Worm (Caenorhabditis elegans): Measurements from ENCODE around the gene Y44F5A.1.

The Y44F5A.1 gene

ce11 chrIII:4237660-4238059 lies 9.8 kb downstream of the Y44F5A.1 start (continued):
- TF ChIP-seq fax-1 (tag; optimal IDR thresholded peaks at IDR 0.05) (peak; percentile 1), nfya-1 (tag; optimal IDR thresholded peaks at IDR 0.05) (peak; percentile 83), mec-3 (tag; optimal IDR thresholded peaks at IDR 0.05; ENCODE audit: borderline replicate concordance) (no peak), ref-2 (tag; optimal IDR thresholded peaks at IDR 0.05) (peak; percentile 75), dve-1 (tag; optimal IDR thresholded peaks at IDR 0.05) (peak; percentile 74), tbx-7 (tag; optimal IDR thresholded peaks at IDR 0.05) (peak; percentile 5), unc-42 (tag; optimal IDR thresholded peaks at IDR 0.05) (peak; percentile 59), lin-11 (tag; optimal IDR thresholded peaks at IDR 0.05) (no peak), hlh-8 (tag; optimal IDR thresholded peaks at IDR 0.05) (peak; percentile 50), hlh-6 (tag; optimal IDR thresholded peaks at IDR 0.05) (no peak), ceh-9 (tag; optimal IDR thresholded peaks at IDR 0.05) (no peak), lim-6 (tag; optimal IDR thresholded peaks at IDR 0.05) (peak; percentile 27), ztf-16 (tag; optimal IDR thresholded peaks at IDR 0.05) (no peak), pros-1 (tag; optimal IDR thresholded peaks at IDR 0.05) (peak; percentile 76), pha-2 (tag; optimal IDR thresholded peaks at IDR 0.05) (no peak), elt-4 (tag; optimal IDR thresholded peaks at IDR 0.05) (no peak), rnt-1 (tag; optimal IDR thresholded peaks at IDR 0.05) (peak; percentile 92), ceh-30 (tag; optimal IDR thresholded peaks at IDR 0.05) (peak; percentile 57), ceh-24 (tag; optimal IDR thresholded peaks at IDR 0.05) (no peak), fkh-6 (tag; optimal IDR thresholded peaks at IDR 0.05) (no peak), Y22D7AL.16 (tag; optimal IDR thresholded peaks at IDR 0.05) (no peak), ama-1 (optimal IDR thresholded peaks at IDR 0.05) (no peak), zip-5 (tag; optimal IDR thresholded peaks at IDR 0.05) (no peak), hlh-30 (tag; optimal IDR thresholded peaks at IDR 0.05; ENCODE audit: insufficient read depth) (peak; percentile 93), F13H6.1 (tag; optimal IDR thresholded peaks at IDR 0.05) (peak; percentile 74), unc-86 (tag; optimal IDR thresholded peaks at IDR 0.05) (no peak), pag-3 (tag; optimal IDR thresholded peaks at IDR 0.05; ENCODE audit: borderline replicate concordance) (no peak), pqm-1 (tag; optimal IDR thresholded peaks at IDR 0.05) (peak; percentile 81), hlh-13 (GFP tag; optimal IDR thresholded peaks at IDR 0.05) (no peak), nhr-232 (tag; optimal IDR thresholded peaks at IDR 0.05) (no peak), elt-2 (tag; optimal IDR thresholded peaks at IDR 0.05) (no peak), pax-1 (tag; optimal IDR thresholded peaks at IDR 0.05) (no peak), fkh-10 (GFP tag; optimal IDR thresholded peaks at IDR 0.05) (no peak), dmd-4 (tag; optimal IDR thresholded peaks at IDR 0.05; ENCODE audit: borderline replicate concordance) (no peak), ceh-31 (tag; optimal IDR thresholded peaks at IDR 0.05) (peak; percentile 80)

ce11 chrIII:4236178-4236577 lies 11.3 kb downstream of the Y44F5A.1 start:
- peak; percentile 24 for TF ChIP-seq tbx-2 (tag; optimal IDR thresholded peaks at IDR 0.05)
- TF ChIP-seq sox-4 (tag; optimal IDR thresholded peaks at IDR 0.05): no peak

- TF ChIP-seq hlh-8 (tag; optimal IDR thresholded peaks at IDR 0.05) (no peak), pros-1 (tag; optimal IDR thresholded peaks at IDR 0.05) (no peak), unc-86 (tag; optimal IDR thresholded peaks at IDR 0.05) (no peak), nfya-1 (tag; optimal IDR thresholded peaks at IDR 0.05) (peak; percentile 88)
These were observed 12.7 kb downstream of the Y44F5A.1 start for ce11 chrIII:4234642-4235295.

ce11 chrIII:4232811-4233269 lies 14.6 kb downstream of the Y44F5A.1 start, which contains the start of gene nhr-20:
Gene nhr-20 (minus strand): TSS chrIII:4233219.
- no peak for TF ChIP-seq C38D4.7 (GFP tag; optimal IDR thresholded peaks at IDR 0.05)
- no peak for TF ChIP-seq eyg-1 (tag; optimal IDR thresholded peaks at IDR 0.05)
